Fruit fly (Drosophila melanogaster) whole organism: ENCODE data around the gene qm.

Source experiments
- CG8478 ChIP-seq: fragments of >200 bp; optimal IDR thresholded peaks from 2 replicates; lab custom pipeline; 2018; ENCODE audit warnings: inconsistent platforms
- Dll ChIP-seq: fragments of >200 bp; optimal IDR thresholded peaks from 2 replicates; lab custom pipeline; 2017
- EcR ChIP-seq, 2 experiments: fragments of >200 bp; optimal IDR thresholded peaks; 2 replicates each; lab custom pipeline; 2017; ENCODE audit warnings: missing biosample characterization in 2 of 2, missing genetic modification characterization in 2 of 2, missing genetic modification reagents in 2 of 2
- pan ChIP-seq: fragments of >200 bp; optimal IDR thresholded peaks from 2 replicates; lab custom pipeline; 2017
- psq ChIP-seq: fragments of >200 bp; optimal IDR thresholded peaks from 2 replicates; lab custom pipeline; 2017
- usp ChIP-seq: fragments of >200 bp; optimal IDR thresholded peaks from 2 replicates; lab custom pipeline; 2017; ENCODE audit warnings: missing biosample characterization, missing genetic modification characterization, mixed read lengths

qm gene

DNA sequence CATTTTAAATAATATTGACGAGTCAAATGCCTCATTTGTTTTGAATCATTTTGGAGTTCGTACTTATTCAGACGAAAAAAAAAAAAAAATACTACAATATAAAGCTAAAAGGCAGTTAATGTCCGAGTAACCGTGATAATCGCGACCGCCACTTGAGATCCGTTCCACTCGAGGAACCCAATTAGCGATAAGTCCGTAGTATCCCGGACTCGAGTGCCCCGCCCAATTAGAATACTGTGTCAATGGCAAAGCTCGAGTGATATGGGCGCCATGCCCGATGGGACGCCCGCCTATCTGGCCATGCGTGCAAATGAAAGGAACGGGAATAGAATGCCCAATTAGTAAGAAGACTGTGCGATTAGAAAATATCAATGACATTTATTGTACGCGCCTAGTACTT lies 53.9 kb downstream of the qm start:
- TF ChIP-seq EcR (GFP tag; optimal IDR thresholded peaks at IDR 0.05; lab: Kevin White, UChicago) (no peak), usp (GFP tag; lab: Kevin White, UChicago) (no peak), pan (lab: Kevin White, UChicago) (no peak), CG8478 (no peak), Dll (lab: Kevin White, UChicago) (no peak), psq (lab: Kevin White, UChicago) (no peak)
